Worm (Caenorhabditis elegans) whole organism, young adult: Measurements from ENCODE around the gene C31G12.1.
A peak's percentile ranks its signal among the peaks of the same experiment; 100 is the strongest.

ENCODE experiments used
- B0261.1 ChIP-seq: sonication (generic microtip); optimal IDR thresholded peaks from 2 replicates; lab custom pipeline; 2016; ENCODE audit warnings: mild to moderate bottlenecking, missing genetic modification characterization, moderate library complexity, missing compliant biosample characterization
- D2030.7 ChIP-seq: fragments of 200-800 bp; sonication (Bioruptor generic); IDR thresholded peaks from 2 replicates; pipeline ENCODE4 v1.3.6; 2022; ENCODE audit warnings: missing genetic modification reagents, missing genetic modification characterization, missing compliant biosample characterization
- F33H1.4 ChIP-seq: fragments of 200-800 bp; sonication (Bioruptor generic); IDR thresholded peaks from 2 replicates; pipeline ENCODE4 v1.3.6; 2022; ENCODE audit warnings: missing genetic modification reagents, missing genetic modification characterization, missing compliant biosample characterization
- F39B2.1 ChIP-seq: fragments of 200-800 bp; sonication (Bioruptor generic); IDR thresholded peaks from 2 replicates; pipeline ENCODE4 v1.3.6; 2022; ENCODE audit warnings: missing genetic modification reagents, missing genetic modification characterization, missing compliant biosample characterization
- F49E8.2 ChIP-seq: sonication (generic microtip); optimal IDR thresholded peaks from 3 replicates; lab custom pipeline; 2017; ENCODE audit warnings: missing genetic modification characterization, mild to moderate bottlenecking, missing compliant biosample characterization, antibody characterized with exemption, moderate library complexity; ENCODE audit not compliant: insufficient read depth
- F52B5.7 ChIP-seq: sonication (generic microtip); optimal IDR thresholded peaks from 2 replicates; lab custom pipeline; 2016; ENCODE audit warnings: mild to moderate bottlenecking, missing genetic modification characterization, missing compliant biosample characterization
- K12H6.12 ChIP-seq: fragments of 200-800 bp; sonication (Bioruptor generic); optimal IDR thresholded peaks from 2 replicates; lab custom pipeline; 2018; ENCODE audit warnings: mild to moderate bottlenecking, missing genetic modification characterization, missing compliant biosample characterization
- Y67H2A.10 ChIP-seq: fragments of 200-800 bp; sonication (Bioruptor generic); conservative IDR thresholded peaks from 2 replicates; pipeline ENCODE4 v1.3.6; 2022; ENCODE audit warnings: missing genetic modification reagents, missing genetic modification characterization, missing compliant biosample characterization
- Y95B8A.8 ChIP-seq: fragments of 200-800 bp; sonication (Bioruptor generic); IDR thresholded peaks from 2 replicates; pipeline ENCODE4 v1.3.6; 2022; ENCODE audit warnings: missing genetic modification reagents, missing genetic modification characterization, missing compliant biosample characterization
- akir-1 ChIP-seq: fragments of 200-800 bp; sonication (Bioruptor generic); optimal IDR thresholded peaks from 2 replicates; lab custom pipeline; 2018; ENCODE audit warnings: mild to moderate bottlenecking, missing genetic modification characterization, moderate library complexity, missing compliant biosample characterization
- aptf-3 ChIP-seq: fragments of 200-800 bp; sonication (Bioruptor generic); IDR thresholded peaks from 2 replicates; pipeline ENCODE4 v1.3.6; 2022; ENCODE audit warnings: missing genetic modification characterization, missing compliant biosample characterization
- athp-1 ChIP-seq: sonication (generic microtip); optimal IDR thresholded peaks from 2 replicates; lab custom pipeline; 2017; ENCODE audit warnings: mild to moderate bottlenecking, missing genetic modification characterization, missing compliant biosample characterization
- attf-6 ChIP-seq: fragments of 200-800 bp; sonication (Bioruptor generic); IDR thresholded peaks from 2 replicates; pipeline ENCODE4 v1.3.6; 2022; ENCODE audit warnings: missing genetic modification reagents, missing genetic modification characterization, missing compliant biosample characterization
- bed-2 ChIP-seq: fragments of 200-800 bp; sonication (Bioruptor generic); IDR thresholded peaks from 2 replicates; pipeline ENCODE4 v1.3.6; 2022; ENCODE audit warnings: missing genetic modification reagents, missing genetic modification characterization, missing compliant biosample characterization
- cebp-1 ChIP-seq, 2 experiments: fragments of 200-800 bp in 1 of 2; sonication (Bioruptor generic) in 1 of 2; sonication (generic microtip) in 1 of 2; IDR thresholded peaks in 1 of 2; optimal IDR thresholded peaks in 1 of 2; 2 replicates each; pipeline versions ENCODE4 v1.3.6 to Lab custom; 2017 to 2022; ENCODE audit warnings: missing compliant biosample characterization in 2 of 2, missing genetic modification characterization in 2 of 2, mild to moderate bottlenecking in 1 of 2, missing genetic modification reagents in 1 of 2, moderate library complexity in 1 of 2
- cebp-2 ChIP-seq: fragments of 200-800 bp; sonication (Bioruptor generic); IDR thresholded peaks from 2 replicates; pipeline ENCODE4 v1.3.6; 2022; ENCODE audit warnings: missing genetic modification characterization, missing compliant biosample characterization
- ceh-27 ChIP-seq: fragments of 200-800 bp; sonication (Bioruptor generic); optimal IDR thresholded peaks from 2 replicates; lab custom pipeline; 2018; ENCODE audit warnings: mild to moderate bottlenecking, missing genetic modification characterization, moderate library complexity, missing compliant biosample characterization
- ceh-58 ChIP-seq: fragments of 200-800 bp; sonication (Bioruptor generic); IDR thresholded peaks from 2 replicates; pipeline ENCODE4 v1.3.6; 2022; ENCODE audit warnings: missing genetic modification characterization, missing compliant biosample characterization
- ceh-79 ChIP-seq: sonication (generic microtip); optimal IDR thresholded peaks from 2 replicates; lab custom pipeline; 2017; ENCODE audit warnings: mild to moderate bottlenecking, missing genetic modification characterization, missing compliant biosample characterization
- die-1 ChIP-seq: sonication (generic microtip); optimal IDR thresholded peaks from 2 replicates; lab custom pipeline; 2016; ENCODE audit warnings: missing genotype, mild to moderate bottlenecking, missing genetic modification characterization, missing compliant biosample characterization
- dpff-1 ChIP-seq: sonication (generic microtip); optimal IDR thresholded peaks from 2 replicates; lab custom pipeline; 2017; ENCODE audit warnings: mild to moderate bottlenecking, missing genetic modification characterization, missing compliant biosample characterization
- egl-18 ChIP-seq: fragments of 200-800 bp; sonication (Bioruptor generic); IDR thresholded peaks from 2 replicates; pipeline ENCODE4 v1.3.6; 2022; ENCODE audit warnings: missing genetic modification reagents, missing genetic modification characterization, missing compliant biosample characterization
- gei-17 ChIP-seq: fragments of 200-800 bp; sonication (Bioruptor generic); optimal IDR thresholded peaks from 2 replicates; lab custom pipeline; 2018; ENCODE audit warnings: mild to moderate bottlenecking, missing genetic modification characterization, missing compliant biosample characterization
- him-1 ChIP-seq: sonication (generic microtip); optimal IDR thresholded peaks from 2 replicates; lab custom pipeline; 2016; ENCODE audit warnings: missing genotype, missing genetic modification reagents, missing genetic modification characterization, missing compliant biosample characterization
- hlh-12 ChIP-seq: sonication (generic microtip); optimal IDR thresholded peaks from 2 replicates; lab custom pipeline; 2016; ENCODE audit warnings: missing genetic modification characterization, missing compliant biosample characterization
- hlh-26 ChIP-seq: fragments of 200-800 bp; sonication (Bioruptor generic); conservative IDR thresholded peaks from 2 replicates; pipeline ENCODE4 v1.3.6; 2022; ENCODE audit warnings: missing genetic modification reagents, missing genetic modification characterization, missing compliant biosample characterization
- hrde-1 ChIP-seq: sonication (generic microtip); optimal IDR thresholded peaks from 2 replicates; lab custom pipeline; 2016; ENCODE audit warnings: missing genetic modification characterization, mild to moderate bottlenecking, missing compliant biosample characterization, moderate library complexity, missing genotype, missing genetic modification reagents, borderline replicate concordance
- lin-26 ChIP-seq: fragments of 200-800 bp; sonication (Bioruptor generic); IDR thresholded peaks from 2 replicates; pipeline ENCODE4 v1.3.6; 2022; ENCODE audit warnings: missing genetic modification reagents, missing genetic modification characterization, missing compliant biosample characterization
- lsl-1 ChIP-seq: fragments of 200-800 bp; sonication (Bioruptor generic); optimal IDR thresholded peaks from 2 replicates; lab custom pipeline; 2018; ENCODE audit warnings: mild to moderate bottlenecking, missing genetic modification characterization, moderate library complexity, missing compliant biosample characterization
- madf-3 ChIP-seq: fragments of 200-800 bp; sonication (Bioruptor generic); IDR thresholded peaks from 2 replicates; pipeline ENCODE4 v1.3.6; 2022; ENCODE audit warnings: missing genetic modification reagents, missing genetic modification characterization, missing compliant biosample characterization
- madf-6 ChIP-seq: fragments of 200-800 bp; sonication (Bioruptor generic); IDR thresholded peaks from 2 replicates; pipeline ENCODE4 v1.3.6; 2022; ENCODE audit warnings: missing genetic modification reagents, missing genetic modification characterization, missing compliant biosample characterization
- mes-4 ChIP-seq: sonication (generic microtip); optimal IDR thresholded peaks from 2 replicates; lab custom pipeline; 2016; ENCODE audit warnings: missing genotype, missing genetic modification characterization, missing compliant biosample characterization
- mxl-1 ChIP-seq: sonication (generic microtip); optimal IDR thresholded peaks from 2 replicates; lab custom pipeline; 2016; ENCODE audit warnings: missing genetic modification characterization, missing compliant biosample characterization
- nfya-1 ChIP-seq: sonication (generic microtip); optimal IDR thresholded peaks from 2 replicates; lab custom pipeline; 2017; ENCODE audit warnings: antibody characterized with exemption, missing compliant biosample characterization, missing genetic modification characterization, borderline replicate concordance; ENCODE audit not compliant: insufficient read depth
- nhr-179 ChIP-seq: sonication (generic microtip); optimal IDR thresholded peaks from 2 replicates; lab custom pipeline; 2016; ENCODE audit warnings: mild to moderate bottlenecking, missing genetic modification characterization, missing compliant biosample characterization
- nhr-80 ChIP-seq: sonication (generic microtip); optimal IDR thresholded peaks from 2 replicates; lab custom pipeline; 2016; ENCODE audit warnings: missing genetic modification characterization, missing compliant biosample characterization
- nhr-90 ChIP-seq: sonication (generic microtip); optimal IDR thresholded peaks from 2 replicates; lab custom pipeline; 2016; ENCODE audit warnings: missing genotype, mild to moderate bottlenecking, missing genetic modification characterization, missing compliant biosample characterization
- rcor-1 ChIP-seq: fragments of 200-800 bp; sonication (Bioruptor generic); IDR thresholded peaks from 2 replicates; pipeline ENCODE4 v1.3.6; 2022; ENCODE audit warnings: missing genetic modification reagents, missing genetic modification characterization, missing compliant biosample characterization
- rec-8 ChIP-seq, 2 experiments: sonication (generic microtip); optimal IDR thresholded peaks; 2 replicates each; lab custom pipeline; 2016; ENCODE audit warnings: mild to moderate bottlenecking in 2 of 2, missing genetic modification characterization in 2 of 2, missing genetic modification reagents in 2 of 2, missing genotype in 2 of 2, missing biosample characterization in 1 of 2, missing compliant biosample characterization in 1 of 2, moderate library complexity in 1 of 2
- snpc-1.1 ChIP-seq: sonication (generic microtip); optimal IDR thresholded peaks from 2 replicates; lab custom pipeline; 2017; ENCODE audit warnings: missing genetic modification characterization, mild to moderate bottlenecking, missing compliant biosample characterization, antibody characterized with exemption, moderate library complexity, missing genotype, missing genetic modification reagents; ENCODE audit not compliant: insufficient read depth
- unc-62 ChIP-seq: fragments of 150-350 bp; optimal IDR thresholded peaks from 2 replicates; lab custom pipeline; 2014; ENCODE audit warnings: missing biosample characterization, missing genetic modification reagents, missing genetic modification characterization
- xnd-1 ChIP-seq: sonication (generic microtip); optimal IDR thresholded peaks from 2 replicates; lab custom pipeline; 2016; ENCODE audit warnings: missing genotype, missing genetic modification reagents, missing genetic modification characterization, missing compliant biosample characterization
- ztf-28 ChIP-seq: fragments of 200-800 bp; sonication (Bioruptor generic); IDR thresholded peaks from 2 replicates; pipeline ENCODE4 v1.3.6; 2022; ENCODE audit warnings: missing genetic modification reagents, missing genetic modification characterization, missing compliant biosample characterization
- ztf-3 ChIP-seq: fragments of 200-800 bp; sonication (Bioruptor generic); optimal IDR thresholded peaks from 2 replicates; lab custom pipeline; 2018; ENCODE audit warnings: mild to moderate bottlenecking, missing genetic modification characterization, missing compliant biosample characterization

Gene C31G12.1

ce11 chrV:18179663-18180062, at the start of gene C31G12.1:
Gene C31G12.1, plus strand, starts transcription at chrV:18179963.
- TF ChIP-seq bed-2 (GFP tag; lab: Robert Waterston, UW): no peak
- no peak for TF ChIP-seq cebp-1 (GFP tag; IDR thresholded peaks at IDR 0.05; lab: Robert Waterston, UW)
- no peak for TF ChIP-seq cebp-1 (tag; optimal IDR thresholded peaks at IDR 0.05; lab: Kevin White, UChicago)
- TF ChIP-seq mes-4: no peak
- no peak for TF ChIP-seq hlh-12
- no peak for TF ChIP-seq Y67H2A.10 (GFP tag; lab: Robert Waterston, UW)
- TF ChIP-seq F52B5.7 (tag; lab: Kevin White, UChicago): no peak
- no peak for TF ChIP-seq mxl-1 (tag; lab: Kevin White, UChicago)
- no peak for TF ChIP-seq unc-62 (GFP tag; lab: Kevin White, UChicago)
- no peak for TF ChIP-seq hrde-1
- TF ChIP-seq attf-6 (GFP tag; lab: Robert Waterston, UW): no peak
- TF ChIP-seq athp-1: no peak
- no peak for TF ChIP-seq rec-8 (tag; optimal IDR thresholded peaks at IDR 0.05; lab: Kevin White, UChicago)
- TF ChIP-seq madf-3: no peak
- no peak for TF ChIP-seq K12H6.12

ce11 chrV:18131049-18131448, 48.7 kb upstream of the C31G12.1 start, which contains the start of gene Y37H2A.12:
Gene Y37H2A.12, minus strand, starts transcription at chrV:18131129.
- TF ChIP-seq lin-26 (GFP tag; lab: Robert Waterston, UW) (no peak), rcor-1 (GFP tag; lab: Robert Waterston, UW) (no peak), lsl-1 (peak; percentile 90), aptf-3 (GFP tag; lab: Robert Waterston, UW) (no peak), F39B2.1 (no peak), F33H1.4 (GFP tag; lab: Robert Waterston, UW) (peak; percentile 34; the same call in 1 of the 2 replicates), him-1 (tag; lab: Kevin White, UChicago) (peak; percentile 83), D2030.7 (peak; percentile 48; the same call in 1 of the 2 replicates), ztf-3 (GFP tag; lab: Kevin White, UChicago) (no peak), madf-6 (GFP tag; lab: Robert Waterston, UW) (peak; percentile 61), gei-17 (GFP tag; lab: Kevin White, UChicago) (no peak), K12H6.12 (no peak), ceh-79 (tag; lab: Kevin White, UChicago) (no peak), xnd-1 (tag; lab: Kevin White, UChicago) (peak; percentile 2), nhr-90 (no peak)
- TF ChIP-seq, all 124 proteins: peak for 6

- TF ChIP-seq cebp-2 (GFP tag; lab: Robert Waterston, UW): no peak
- TF ChIP-seq nfya-1: no peak
- no peak for TF ChIP-seq ceh-27
- no peak for TF ChIP-seq ceh-58 (GFP tag; lab: Robert Waterston, UW)
- no peak for TF ChIP-seq nhr-179
- TF ChIP-seq akir-1: no peak
- TF ChIP-seq snpc-1.1 (tag; lab: Kevin White, UChicago): no peak
- no peak for TF ChIP-seq B0261.1
- TF ChIP-seq dpff-1 (tag; lab: Kevin White, UChicago): no peak
- TF ChIP-seq ztf-28 (GFP tag; lab: Robert Waterston, UW): no peak
- no peak for TF ChIP-seq egl-18 (GFP tag; lab: Robert Waterston, UW)
- no peak for TF ChIP-seq nhr-80 (tag; lab: Kevin White, UChicago)
- TF ChIP-seq hlh-26 (GFP tag; lab: Robert Waterston, UW): no peak
- no peak for TF ChIP-seq die-1 (tag; lab: Kevin White, UChicago)
- TF ChIP-seq Y95B8A.8 (GFP tag; lab: Robert Waterston, UW): no peak
- no peak for TF ChIP-seq F49E8.2 (tag; lab: Kevin White, UChicago)
These were observed 46.6 kb upstream of the C31G12.1 start, which contains the start of gene Y37H2A.18 for ce11 chrV:18133177-18133576. Gene Y37H2A.18, minus strand, starts transcription at chrV:18133277.
